Fruit fly (Drosophila melanogaster) whole organism, larva: ENCODE results near the gene CG7135.

Source experiments
- noc ChIP-seq: fragments of 200-800 bp; sonication (Bioruptor generic); optimal IDR thresholded peaks from 3 replicates; lab custom pipeline; 2019; ENCODE audit warnings: missing biosample characterization, mild to moderate bottlenecking, missing genetic modification characterization, moderate library complexity

The CG7135 gene

dm6 chrX:18094747-18095352 lies 8.6 kb upstream of the CG7135 start:
- TF ChIP-seq noc (tag; lab: Kevin White, UChicago): peak; percentile 87

dm6 chrX:18100146-18100669 lies 3.2 kb upstream of the CG7135 start:
- no peak for TF ChIP-seq noc (tag; lab: Kevin White, UChicago)

dm6 chrX:18101098-18101711 lies 2.2 kb upstream of the CG7135 start, which contains the start of gene Mvb12:
Gene Mvb12 (minus strand): TSS chrX:18101314.
- TF ChIP-seq noc (tag; lab: Kevin White, UChicago): peak; percentile 21

dm6 chrX:18101778-18102177 lies 1.7 kb upstream of the CG7135 start, which contains the start of gene Taf8:
Gene Taf8 (plus strand): TSS chrX:18101970.
- TF ChIP-seq noc (tag; lab: Kevin White, UChicago): no peak

dm6 chrX:18106686-18107085 lies 3.2 kb downstream of the CG7135 start:
- TF ChIP-seq noc (tag; lab: Kevin White, UChicago): no peak

dm6 chrX:18108676-18109075 lies 5.2 kb downstream of the CG7135 start:
- TF ChIP-seq noc (tag; lab: Kevin White, UChicago): no peak

- no peak for TF ChIP-seq noc (tag; lab: Kevin White, UChicago)
Measured at dm6 chrX:18114770-18115169, 11.3 kb downstream of the CG7135 start.

- TF ChIP-seq noc (tag; lab: Kevin White, UChicago): no peak
Measured at dm6 chrX:18116811-18117383, 13.4 kb downstream of the CG7135 start, which contains the start of gene wupA. Gene wupA (minus strand): TSS chrX:18116922.

- TF ChIP-seq noc (tag; lab: Kevin White, UChicago): no peak
Measured at dm6 chrX:18118519-18118918, 15.1 kb downstream of the CG7135 start.

- no peak for TF ChIP-seq noc (tag; lab: Kevin White, UChicago)
Measured at dm6 chrX:18125520-18125919, 22.1 kb downstream of the CG7135 start.

- no peak for TF ChIP-seq noc (tag; lab: Kevin White, UChicago)
Measured at dm6 chrX:18129297-18129696, 25.8 kb downstream of the CG7135 start.

dm6 chrX:18130168-18130567 lies 26.7 kb downstream of the CG7135 start, which contains the start of gene CG43133:
Gene CG43133 (minus strand): TSS chrX:18130178.
- no peak for TF ChIP-seq noc (tag; lab: Kevin White, UChicago)

- TF ChIP-seq noc (tag; lab: Kevin White, UChicago): no peak
Measured at dm6 chrX:18136059-18136458, 32.6 kb downstream of the CG7135 start.

dm6 chrX:18136910-18137849 lies 33.7 kb downstream of the CG7135 start, which contains the start of gene ari-1:
Gene ari-1 (minus strand): TSS chrX:18137784.
- TF ChIP-seq noc (tag; lab: Kevin White, UChicago): no peak

dm6 chrX:18138297-18138696 lies 34.8 kb downstream of the CG7135 start, which contains the start of gene CG43229:
Gene CG43229 (plus strand): TSS chrX:18138542.
- TF ChIP-seq noc (tag; lab: Kevin White, UChicago): no peak
